Fruit fly (Drosophila melanogaster): ENCODE measurements around the gene Meics.

Gene Meics

DNA sequence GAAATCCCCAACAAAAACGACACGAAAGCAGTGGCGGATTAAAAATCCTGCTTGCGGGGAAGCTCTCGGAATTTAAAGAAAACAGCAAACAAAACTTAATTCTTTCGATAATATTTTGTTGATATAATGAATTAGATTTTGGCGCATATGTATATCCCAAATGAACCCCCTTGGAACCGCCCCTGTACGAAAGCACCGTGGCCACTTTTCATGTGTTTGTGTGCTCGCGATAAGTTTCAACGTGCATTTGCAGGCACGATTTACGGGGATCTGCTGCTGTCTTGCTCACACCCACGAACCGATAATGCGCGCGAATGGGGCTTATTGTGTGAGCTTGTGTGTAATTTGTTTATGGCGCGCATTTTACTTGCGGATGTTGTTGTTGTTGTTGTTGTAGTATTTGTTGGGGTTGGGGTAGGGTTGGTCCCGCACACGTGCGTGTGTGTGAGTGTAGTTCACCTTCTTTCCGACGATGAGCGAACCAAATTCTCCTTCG lies 40.5 kb upstream of the Meics start (continued):
- TF ChIP-seq CG11398 (GFP tag; optimal IDR thresholded peaks at IDR 0.05) (peak; percentile 90), CG16813 (GFP tag; IDR thresholded peaks at IDR 0.05; ENCODE audit: partially characterized antibody) (no peak), CG12659 (GFP tag; optimal IDR thresholded peaks at IDR 0.05) (peak; percentile 96), Atf-2 (GFP tag; optimal IDR thresholded peaks at IDR 0.05) (peak; percentile 95), phol (tag; optimal IDR thresholded peaks at IDR 0.05) (peak; percentile 95), Atf6 (GFP tag; IDR thresholded peaks at IDR 0.05) (peak; percentile 92), fd3F (GFP tag; optimal IDR thresholded peaks at IDR 0.05) (peak; percentile 96), Nf-YB (GFP tag; optimal IDR thresholded peaks at IDR 0.05) (peak; percentile 74), CG11456 (GFP tag; IDR thresholded peaks at IDR 0.05) (peak; percentile 88), repo (GFP tag; optimal IDR thresholded peaks at IDR 0.05) (peak; percentile 94), CG1792 (GFP tag; optimal IDR thresholded peaks at IDR 0.05) (peak; percentile 94), CG18619 (GFP tag; optimal IDR thresholded peaks at IDR 0.05) (peak; percentile 94), Ssrp (tag; optimal IDR thresholded peaks at IDR 0.05) (peak; percentile 94), CG13287 (GFP tag; IDR thresholded peaks at IDR 0.05; ENCODE audit: partially characterized antibody) (no peak), lab (GFP tag; optimal IDR thresholded peaks at IDR 0.05) (peak; percentile 97), salm (tag; optimal IDR thresholded peaks at IDR 0.05) (peak; percentile 91), CG30431 (GFP tag; optimal IDR thresholded peaks at IDR 0.05) (peak; percentile 93), grau (tag; optimal IDR thresholded peaks at IDR 0.05) (peak; percentile 93), crc (GFP tag; optimal IDR thresholded peaks at IDR 0.05) (peak; percentile 95), ken (GFP tag; IDR thresholded peaks at IDR 0.05) (peak; percentile 99), CG33557 (GFP tag; optimal IDR thresholded peaks at IDR 0.05) (peak; percentile 53), br (optimal IDR thresholded peaks at IDR 0.05) (no peak), GATAe (GFP tag; conservative IDR thresholded peaks at IDR 0.05) (peak; percentile 83), HmgZ (tag; optimal IDR thresholded peaks at IDR 0.05) (peak; percentile 95), CG4282 (GFP tag; optimal IDR thresholded peaks at IDR 0.05) (peak; percentile 94), pb (GFP tag; optimal IDR thresholded peaks at IDR 0.05) (peak; percentile 90), nerfin-2 (GFP tag; IDR thresholded peaks at IDR 0.05; ENCODE audit: partially characterized antibody) (no peak; the same call in 1 of the 2 replicates), ranshi (GFP tag; IDR thresholded peaks at IDR 0.05) (peak; percentile 96), sens (GFP tag) (peak; percentile 99), Sox100B (GFP tag; optimal IDR thresholded peaks at IDR 0.05) (peak; percentile 93), wek (GFP tag; optimal IDR thresholded peaks at IDR 0.05) (peak; percentile 81), ase (GFP tag; IDR thresholded peaks at IDR 0.05) (peak; percentile 90), az2 (GFP tag; optimal IDR thresholded peaks at IDR 0.05) (peak; percentile 95), mld (GFP tag; IDR thresholded peaks at IDR 0.05; ENCODE audit: partially characterized antibody) (no peak), CG9817 (tag; optimal IDR thresholded peaks at IDR 0.05) (peak; percentile 95), CG8765 (GFP tag; IDR thresholded peaks at IDR 0.05) (peak; percentile 80), ftz-f1 (GFP tag; optimal IDR thresholded peaks at IDR 0.05) (peak; percentile 91), hth (optimal IDR thresholded peaks at IDR 0.05) (no peak), Doc3 (GFP tag; IDR thresholded peaks at IDR 0.05; ENCODE audit: partially characterized antibody) (no peak), zen (tag; optimal IDR thresholded peaks at IDR 0.05) (peak; percentile 87), CG1233 (GFP tag; optimal IDR thresholded peaks at IDR 0.05) (peak; percentile 93), her (GFP tag; optimal IDR thresholded peaks at IDR 0.05) (peak; percentile 91), CG4328 (GFP tag; optimal IDR thresholded peaks at IDR 0.05) (peak; percentile 92), CG32532 (GFP tag; IDR thresholded peaks at IDR 0.05) (peak; percentile 87), usp (GFP tag; optimal IDR thresholded peaks at IDR 0.05) (no peak), CG10462 (GFP tag; optimal IDR thresholded peaks at IDR 0.05) (peak; percentile 86), pita (GFP tag; optimal IDR thresholded peaks at IDR 0.05) (no peak), CG4404 (GFP tag; IDR thresholded peaks at IDR 0.05) (peak; percentile 74), Sry-β (GFP tag; optimal IDR thresholded peaks at IDR 0.05) (peak; percentile 21), CG7786 (GFP tag; optimal IDR thresholded peaks at IDR 0.05) (peak; percentile 97), sna (GFP tag; IDR thresholded peaks at IDR 0.05; ENCODE audit: partially characterized antibody) (no peak)

Measured in whole organism, embryonic.